Fruit fly (Drosophila melanogaster) Kc167 (cell line): ENCODE measurements around the gene CG43610.

Experiments used
- Myc ChIP-seq: fragments of >200 bp; optimal IDR thresholded peaks from 2 replicates; lab custom pipeline; 2017; ENCODE audit warnings: missing external identifiers
- h ChIP-seq: fragments of >200 bp; optimal IDR thresholded peaks from 3 replicates; lab custom pipeline; 2018; ENCODE audit warnings: missing external identifiers
- insv ChIP-seq: fragments of >200 bp; optimal IDR thresholded peaks from 3 replicates; lab custom pipeline; 2018; ENCODE audit warnings: missing external identifiers
- psq ChIP-seq: fragments of >200 bp; optimal IDR thresholded peaks from 2 replicates; lab custom pipeline; 2017; ENCODE audit warnings: missing external identifiers
- ttk ChIP-seq: sonication (Bioruptor generic); optimal IDR thresholded peaks from 2 replicates; lab custom pipeline; 2017; ENCODE audit warnings: missing external identifiers

- no peak for TF ChIP-seq Myc (lab: Kevin White, UChicago)
- no peak for TF ChIP-seq h (lab: Kevin White, UChicago)
- no peak for TF ChIP-seq insv (lab: Kevin White, UChicago)
- no peak for TF ChIP-seq ttk (lab: Kevin White, UChicago)
- no peak for TF ChIP-seq psq (lab: Kevin White, UChicago)
Observed at dm6 chr2L:6817493-6817892, 18.5 kb downstream of the CG43610 start.
